Worm (Caenorhabditis elegans) whole organism, young adult: ENCODE measurements around the gene B0416.4.

Experiments used
- F23B12.7 ChIP-seq: sonication (generic microtip); optimal IDR thresholded peaks from 2 replicates; lab custom pipeline; 2017; ENCODE audit warnings: missing genetic modification characterization, mild to moderate bottlenecking, missing compliant biosample characterization, antibody characterized with exemption, moderate library complexity; ENCODE audit not compliant: insufficient read depth
- lin-40 ChIP-seq: sonication (generic microtip); optimal IDR thresholded peaks from 2 replicates; lab custom pipeline; 2016; ENCODE audit warnings: missing genetic modification characterization, mild to moderate bottlenecking, missing compliant biosample characterization, missing genotype, missing genetic modification reagents
- pha-4 ChIP-seq: fragments of 150-350 bp; sonication (generic microtip); optimal IDR thresholded peaks from 2 replicates; lab custom pipeline; 2014; ENCODE audit warnings: missing biosample characterization, missing genetic modification reagents, missing genetic modification characterization
- sea-2 ChIP-seq: fragments of 200-800 bp; sonication (Bioruptor generic); IDR thresholded peaks from 2 replicates; pipeline ENCODE4 v1.3.6; 2022; ENCODE audit warnings: missing genetic modification characterization, missing compliant biosample characterization

- TF ChIP-seq sea-2 (GFP tag; lab: Robert Waterston, UW) (no peak), lin-40 (tag; lab: Kevin White, UChicago) (no peak), F23B12.7 (tag; lab: Kevin White, UChicago) (no peak), pha-4 (tag; lab: Kevin White, UChicago) (no peak)
Measured at ce11 chrX:9238692-9239091, 40.1 kb upstream of the B0416.4 start.
